Worm (Caenorhabditis elegans): ENCODE results near the gene T16A1.4.
"Not testable (repeated sequence)": the region's sequence is repeated elsewhere in the genome, so short reads cannot be mapped to it uniquely, and the experiment has no call there.

DNA sequence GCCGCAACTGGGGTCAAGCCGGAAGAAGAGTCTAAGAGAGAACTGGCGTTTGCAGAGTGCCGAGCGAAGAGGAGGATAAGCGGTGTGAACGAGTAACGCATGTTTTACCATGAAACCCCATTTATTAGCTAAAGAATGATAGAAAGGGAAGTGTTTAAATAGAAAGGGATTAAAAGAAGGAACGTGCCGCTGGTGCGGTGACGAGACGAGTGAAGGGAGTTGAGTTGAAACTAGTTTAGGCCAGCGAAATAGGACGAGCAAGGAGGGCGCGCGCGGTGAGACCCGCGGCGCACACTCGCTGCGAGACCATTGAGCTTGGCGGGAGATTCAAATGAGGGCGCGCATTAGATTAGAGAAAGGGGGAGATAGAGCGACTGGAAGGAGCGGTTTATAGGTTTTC is 34.8 kb upstream of the T16A1.4 start, which contains the start of gene math-1:
- TF ChIP-seq nhr-10 (tag; optimal IDR thresholded peaks at IDR 0.05); F13H6.1 (tag; optimal IDR thresholded peaks at IDR 0.05); nhr-23 (tag; optimal IDR thresholded peaks at IDR 0.05); nhr-11 (tag; optimal IDR thresholded peaks at IDR 0.05); fos-1 (tag; optimal IDR thresholded peaks at IDR 0.05); nhr-25 (tag; optimal IDR thresholded peaks at IDR 0.05); mab-5 (tag; optimal IDR thresholded peaks at IDR 0.05); egl-27 (tag; optimal IDR thresholded peaks at IDR 0.05); unc-55 (GFP tag; optimal IDR thresholded peaks at IDR 0.05); elt-1 (tag; optimal IDR thresholded peaks at IDR 0.05); ztf-11 (tag; optimal IDR thresholded peaks at IDR 0.05); unc-62 (GFP tag; optimal IDR thresholded peaks at IDR 0.05); lin-13 (GFP tag; optimal IDR thresholded peaks at IDR 0.05): not testable (repeated sequence)
